Fruit fly (Drosophila melanogaster) whole organism, wandering third instar larva: ENCODE measurements around the gene CG16959.

Experiments used
- HLH106 ChIP-seq: fragments of 200-800 bp; optimal IDR thresholded peaks from 3 replicates; lab custom pipeline; 2019; ENCODE audit warnings: missing biosample characterization, mild to moderate bottlenecking, missing genetic modification characterization, moderate library complexity
- usp ChIP-seq: fragments of >200 bp; optimal IDR thresholded peaks from 2 replicates; lab custom pipeline; 2017; ENCODE audit warnings: missing biosample characterization, missing genetic modification characterization

DNA sequence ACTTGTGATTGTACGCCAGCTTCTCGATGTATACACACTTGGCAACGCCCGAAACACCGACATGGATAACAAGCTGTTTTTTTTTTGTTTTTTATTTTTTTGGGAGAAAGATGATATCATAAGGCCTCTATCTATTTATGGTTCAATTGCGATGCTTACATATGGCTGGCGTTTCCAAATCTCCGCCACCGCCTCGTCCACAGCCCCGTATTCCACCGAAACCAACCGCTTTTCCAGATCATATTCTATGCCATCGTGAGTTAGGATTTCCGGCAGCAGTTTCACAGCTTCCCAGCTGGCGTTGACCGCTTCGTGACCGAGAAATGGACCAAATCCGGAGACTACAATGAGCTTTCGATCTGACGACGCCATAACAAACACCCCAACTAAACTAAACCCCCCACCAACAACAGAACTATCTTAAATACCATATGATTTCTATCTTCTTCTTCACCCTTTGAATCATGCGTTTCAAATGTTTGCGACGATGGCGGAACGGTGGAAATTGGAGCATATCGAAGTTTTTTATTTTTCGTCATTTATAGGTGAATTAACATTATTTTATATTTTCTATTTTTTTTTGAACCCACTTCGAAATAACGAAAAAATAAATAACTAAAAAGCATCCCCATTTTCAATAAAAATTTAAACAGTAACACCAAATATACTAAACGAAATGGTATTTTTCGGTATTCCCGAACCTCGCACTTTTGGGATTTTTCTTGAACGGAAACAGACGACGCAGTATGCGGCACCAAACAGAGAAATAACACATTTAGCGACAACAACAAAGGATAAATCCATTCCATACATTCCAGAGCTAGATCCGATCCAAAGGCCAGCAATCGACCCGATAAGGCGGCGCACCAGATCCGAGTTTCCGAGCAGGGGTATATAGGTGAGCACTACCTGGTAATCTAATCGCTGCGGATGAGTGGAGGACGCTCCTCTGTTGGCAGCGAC, 18.8 kb upstream of the CG16959 start, which contains the start of the genes CG32147 and Pex3:
- TF ChIP-seq HLH106 (tag; lab: Kevin White, UChicago) (no peak), usp (GFP tag; lab: Kevin White, UChicago) (no peak)
